Worm (Caenorhabditis elegans): ENCODE data around the gene srbc-22.

- no peak for TF ChIP-seq scrt-1 (GFP tag; IDR thresholded peaks at IDR 0.05)
- TF ChIP-seq aly-1 (tag; optimal IDR thresholded peaks at IDR 0.05) = no peak
- no peak for TF ChIP-seq tra-4 (tag; optimal IDR thresholded peaks at IDR 0.05)
- no peak for TF ChIP-seq ets-7 (tag; optimal IDR thresholded peaks at IDR 0.05)
Measured at ce11 chrV:2110368-2110767, 46.6 kb upstream of the srbc-22 start, which contains the start of gene F22F7.3.
